Worm (Caenorhabditis elegans): ENCODE data around the gene fozi-1.

- TF ChIP-seq pqm-1 (tag; optimal IDR thresholded peaks at IDR 0.05) (no peak), hlh-30 (tag; optimal IDR thresholded peaks at IDR 0.05; ENCODE audit: insufficient read depth) (no peak), hlh-6 (tag; optimal IDR thresholded peaks at IDR 0.05) (no peak), sox-4 (tag; optimal IDR thresholded peaks at IDR 0.05) (no peak), tbx-2 (tag; optimal IDR thresholded peaks at IDR 0.05) (no peak), pha-4 (tag; optimal IDR thresholded peaks at IDR 0.05) (no peak), ama-1 (optimal IDR thresholded peaks at IDR 0.05) (no peak), nhr-232 (tag; optimal IDR thresholded peaks at IDR 0.05) (no peak), pat-9 (tag; optimal IDR thresholded peaks at IDR 0.05) (no peak), rnt-1 (tag; optimal IDR thresholded peaks at IDR 0.05) (no peak), K09A11.1 (tag; optimal IDR thresholded peaks at IDR 0.05; ENCODE audit: insufficient read depth) (no peak), ceh-2 (tag; optimal IDR thresholded peaks at IDR 0.05) (no peak), ceh-18 (tag; optimal IDR thresholded peaks at IDR 0.05) (no peak), ceh-22 (tag; optimal IDR thresholded peaks at IDR 0.05) (no peak)
Observed at ce11 chrIII:9242675-9243074, 38.9 kb upstream of the fozi-1 start, which contains the start of gene dat-1.
